Fruit fly (Drosophila melanogaster): Measurements from ENCODE around the gene CG32533.

DNA sequence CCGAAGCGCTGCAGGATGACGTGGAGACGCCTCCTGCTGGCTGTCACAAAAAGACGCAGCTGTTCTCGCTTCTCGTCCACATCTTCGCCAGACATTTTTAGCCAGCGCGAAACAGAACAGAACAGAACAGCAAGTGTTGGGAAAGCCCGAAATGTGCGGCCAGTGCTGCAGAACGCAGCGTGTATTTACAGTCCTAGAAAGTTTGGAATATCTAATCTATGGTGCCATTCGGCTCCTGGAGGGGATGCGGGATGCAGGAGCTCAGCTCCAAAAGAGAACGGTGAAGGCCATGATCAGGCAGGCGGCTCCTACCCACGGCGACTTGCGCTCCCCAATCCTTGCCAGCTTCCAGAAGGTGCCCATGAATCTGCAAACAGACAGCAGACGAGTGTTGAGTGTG is 15.1 kb upstream of the CG32533 start, which contains the start of gene CG12204:
- TF ChIP-seq insv (optimal IDR thresholded peaks at IDR 0.05) (no peak), Sin3A (optimal IDR thresholded peaks at IDR 0.05) (no peak), h (optimal IDR thresholded peaks at IDR 0.05) (no peak)
